Worm (Caenorhabditis elegans) whole organism, L3 larva: Measurements from ENCODE around the gene T03G6.3.

Experiments used
- R02D3.7 ChIP-seq: fragments of 150-350 bp; optimal IDR thresholded peaks from 2 replicates; lab custom pipeline; 2014; ENCODE audit warnings: missing biosample characterization, missing genetic modification characterization
- ZK546.5 ChIP-seq: sonication (generic microtip); optimal IDR thresholded peaks from 2 replicates; lab custom pipeline; 2017; ENCODE audit warnings: missing biosample characterization, missing genetic modification characterization
- aly-2 ChIP-seq: fragments of 150-350 bp; optimal IDR thresholded peaks from 2 replicates; lab custom pipeline; 2014; ENCODE audit warnings: missing biosample characterization, missing genetic modification characterization
- ceh-16 ChIP-seq: sonication (generic microtip); optimal IDR thresholded peaks from 2 replicates; lab custom pipeline; 2017; ENCODE audit warnings: missing biosample characterization, missing genetic modification characterization
- ceh-28 ChIP-seq: fragments of 150-350 bp; optimal IDR thresholded peaks from 2 replicates; lab custom pipeline; 2014; ENCODE audit warnings: missing biosample characterization, missing genetic modification reagents, missing genetic modification characterization
- ceh-9 ChIP-seq: sonication (generic microtip); optimal IDR thresholded peaks from 2 replicates; lab custom pipeline; 2018; ENCODE audit warnings: missing biosample characterization, missing genetic modification characterization
- egl-27 ChIP-seq: sonication (generic microtip); optimal IDR thresholded peaks from 4 replicates; lab custom pipeline; 2017; ENCODE audit warnings: missing biosample characterization, missing genetic modification reagents, missing genetic modification characterization
- egl-5 ChIP-seq: fragments of 150-350 bp; optimal IDR thresholded peaks from 2 replicates; lab custom pipeline; 2017; ENCODE audit warnings: missing biosample characterization, missing genetic modification reagents, missing genetic modification characterization, inconsistent platforms
- elt-1 ChIP-seq: fragments of 150-350 bp; optimal IDR thresholded peaks from 2 replicates; lab custom pipeline; 2014; ENCODE audit warnings: missing biosample characterization, missing genetic modification characterization
- elt-2 ChIP-seq: sonication (generic microtip); optimal IDR thresholded peaks from 2 replicates; lab custom pipeline; 2016; ENCODE audit warnings: missing genetic modification reagents, mild to moderate bottlenecking, missing genetic modification characterization, missing compliant biosample characterization
- elt-3 ChIP-seq, 3 experiments: fragments of 150-350 bp in 1 of 3; sonication (generic microtip) in 2 of 3; optimal IDR thresholded peaks; 2 replicates in 2 of 3; 4 replicates in 1 of 3; lab custom pipeline; 2014 to 2017; ENCODE audit warnings: missing biosample characterization in 3 of 3, missing genetic modification characterization in 3 of 3
- fkh-10 ChIP-seq: sonication (generic microtip); optimal IDR thresholded peaks from 2 replicates; lab custom pipeline; 2017; ENCODE audit warnings: missing biosample characterization, missing genetic modification reagents, missing genetic modification characterization
- fos-1 ChIP-seq: fragments of 150-350 bp; optimal IDR thresholded peaks from 2 replicates; lab custom pipeline; 2014; ENCODE audit warnings: missing biosample characterization, missing genetic modification characterization
- jun-1 ChIP-seq: fragments of 150-350 bp; optimal IDR thresholded peaks from 2 replicates; lab custom pipeline; 2014; ENCODE audit warnings: missing biosample characterization, missing genetic modification reagents, missing genetic modification characterization
- lin-39 ChIP-seq: fragments of 150-350 bp; optimal IDR thresholded peaks from 2 replicates; lab custom pipeline; 2018; ENCODE audit warnings: missing biosample characterization, missing genetic modification reagents, missing genetic modification characterization
- lsy-12 ChIP-seq: sonication (generic microtip); optimal IDR thresholded peaks from 2 replicates; lab custom pipeline; 2016; ENCODE audit warnings: mild to moderate bottlenecking, missing genetic modification characterization, missing compliant biosample characterization
- mdl-1 ChIP-seq: fragments of 150-350 bp; optimal IDR thresholded peaks from 2 replicates; lab custom pipeline; 2014; ENCODE audit warnings: missing biosample characterization, missing genetic modification characterization
- mml-1 ChIP-seq: fragments of 150-350 bp; sonication (generic microtip); optimal IDR thresholded peaks from 3 replicates; lab custom pipeline; 2014; ENCODE audit warnings: missing biosample characterization, missing genetic modification characterization
- nfya-1 ChIP-seq: sonication (generic microtip); optimal IDR thresholded peaks from 2 replicates; lab custom pipeline; 2017; ENCODE audit warnings: missing genetic modification characterization, mild to moderate bottlenecking, missing compliant biosample characterization, antibody characterized with exemption, moderate library complexity; ENCODE audit not compliant: insufficient read depth
- nhr-11 ChIP-seq: fragments of 150-350 bp; optimal IDR thresholded peaks from 2 replicates; lab custom pipeline; 2014; ENCODE audit warnings: missing biosample characterization, missing genetic modification characterization
- nhr-12 ChIP-seq: fragments of 150-350 bp; optimal IDR thresholded peaks from 2 replicates; lab custom pipeline; 2014; ENCODE audit warnings: missing biosample characterization, missing genetic modification characterization
- nhr-23 ChIP-seq: fragments of 150-350 bp; optimal IDR thresholded peaks from 2 replicates; lab custom pipeline; 2014; ENCODE audit warnings: missing biosample characterization, missing genetic modification reagents, missing genetic modification characterization
- nhr-25 ChIP-seq: sonication (generic microtip); optimal IDR thresholded peaks from 2 replicates; lab custom pipeline; 2017; ENCODE audit warnings: missing biosample characterization, missing genetic modification characterization
- nhr-28 ChIP-seq: fragments of 150-350 bp; optimal IDR thresholded peaks from 2 replicates; lab custom pipeline; 2014; ENCODE audit warnings: missing biosample characterization, missing genetic modification characterization
- nhr-67 ChIP-seq: fragments of 150-350 bp; optimal IDR thresholded peaks from 2 replicates; lab custom pipeline; 2014; ENCODE audit warnings: missing biosample characterization, missing genetic modification characterization
- nhr-76 ChIP-seq: fragments of 150-350 bp; sonication (generic microtip); optimal IDR thresholded peaks from 5 replicates; lab custom pipeline; 2014; ENCODE audit warnings: missing biosample characterization, missing genetic modification characterization
- pha-4 ChIP-seq: fragments of 150-350 bp; optimal IDR thresholded peaks from 2 replicates; lab custom pipeline; 2014; ENCODE audit warnings: missing biosample characterization, missing genetic modification reagents, missing genetic modification characterization
- pqm-1 ChIP-seq: fragments of 150-350 bp; optimal IDR thresholded peaks from 2 replicates; lab custom pipeline; 2017; ENCODE audit warnings: missing biosample characterization, missing genetic modification characterization, inconsistent platforms
- sea-2 ChIP-seq: fragments of 150-350 bp; sonication (generic microtip); optimal IDR thresholded peaks from 4 replicates; lab custom pipeline; 2014; ENCODE audit warnings: missing biosample characterization, missing genetic modification reagents, missing genetic modification characterization
- skn-1 ChIP-seq: fragments of 150-350 bp; optimal IDR thresholded peaks from 2 replicates; lab custom pipeline; 2014; ENCODE audit warnings: missing biosample characterization, missing genetic modification characterization
- snpc-4 ChIP-seq: fragments of 150-350 bp; optimal IDR thresholded peaks from 2 replicates; lab custom pipeline; 2014; ENCODE audit warnings: missing biosample characterization, missing genetic modification characterization
- unc-62 ChIP-seq: fragments of 150-350 bp; sonication (generic microtip); optimal IDR thresholded peaks from 4 replicates; lab custom pipeline; 2014; ENCODE audit warnings: missing biosample characterization, missing genetic modification reagents, missing genetic modification characterization
- zag-1 ChIP-seq: fragments of 150-350 bp; optimal IDR thresholded peaks from 2 replicates; lab custom pipeline; 2014; ENCODE audit warnings: missing biosample characterization, missing genetic modification characterization
- ztf-11 ChIP-seq: fragments of 150-350 bp; optimal IDR thresholded peaks from 2 replicates; lab custom pipeline; 2014; ENCODE audit warnings: missing biosample characterization, missing genetic modification characterization
- ztf-4 ChIP-seq: fragments of 150-350 bp; optimal IDR thresholded peaks from 2 replicates; lab custom pipeline; 2014; ENCODE audit warnings: missing biosample characterization, missing genetic modification characterization

Gene T03G6.3

ce11 chrX:2590777-2591176, 24.7 kb downstream of the T03G6.3 start (continued):
- no peak for TF ChIP-seq egl-27
- TF ChIP-seq fkh-10 (GFP tag; lab: Kevin White, UChicago) = no peak
- TF ChIP-seq aly-2 (tag; lab: Kevin White, UChicago) = no peak
- TF ChIP-seq elt-2 (tag; lab: Kevin White, UChicago) = no peak
- peak in 1 of 3 experiments; percentile 25 for TF ChIP-seq elt-3 (tag; optimal IDR thresholded peaks at IDR 0.05; lab: Kevin White, UChicago)
- TF ChIP-seq mdl-1 (tag; lab: Kevin White, UChicago) = peak; percentile 1
- TF ChIP-seq nhr-28 (tag; lab: Kevin White, UChicago) = no peak
- TF ChIP-seq ztf-4 = no peak
- peak; percentile 23 for TF ChIP-seq nfya-1 (tag; lab: Kevin White, UChicago)
- TF ChIP-seq nhr-67 (tag; lab: Kevin White, UChicago) = no peak
- TF ChIP-seq sea-2 (GFP tag; lab: Kevin White, UChicago) = no peak
- no peak for TF ChIP-seq ceh-16 (tag; lab: Kevin White, UChicago)
- TF ChIP-seq snpc-4 = no peak
- no peak for TF ChIP-seq pqm-1 (tag; lab: Kevin White, UChicago)
- TF ChIP-seq jun-1 (tag; lab: Kevin White, UChicago) = peak; percentile 13
- no peak for TF ChIP-seq skn-1 (tag; lab: Kevin White, UChicago)
- no peak for TF ChIP-seq mml-1 (tag; lab: Kevin White, UChicago)

- TF ChIP-seq elt-2 (tag; lab: Kevin White, UChicago) = peak; percentile 18
- TF ChIP-seq ceh-28 = no peak
- TF ChIP-seq elt-1 (tag; lab: Kevin White, UChicago) = no peak
- TF ChIP-seq lin-39 (tag; lab: Kevin White, UChicago) = no peak
- TF ChIP-seq ceh-9 = no peak
- no peak for TF ChIP-seq R02D3.7
Observed at ce11 chrX:2590023-2590422, 25.5 kb downstream of the T03G6.3 start.

- TF ChIP-seq egl-27 (no peak), nhr-67 (tag; lab: Kevin White, UChicago) (no peak), egl-5 (tag; lab: Kevin White, UChicago) (no peak), nhr-25 (tag; lab: Kevin White, UChicago) (peak; percentile 66)
Observed at ce11 chrX:2588012-2588411, 27.5 kb downstream of the T03G6.3 start.

- TF ChIP-seq pha-4 (tag; lab: Kevin White, UChicago) = no peak
- TF ChIP-seq nhr-23 = no peak
- no peak for TF ChIP-seq ztf-11
- TF ChIP-seq ceh-9 = no peak
- TF ChIP-seq aly-2 (tag; lab: Kevin White, UChicago) = no peak
- no peak for TF ChIP-seq elt-1 (tag; lab: Kevin White, UChicago)
- TF ChIP-seq lin-39 (tag; lab: Kevin White, UChicago) = no peak
- TF ChIP-seq skn-1 (tag; lab: Kevin White, UChicago) = no peak
- TF ChIP-seq nhr-25 (tag; lab: Kevin White, UChicago) = no peak
- TF ChIP-seq lsy-12 = no peak
- TF ChIP-seq nhr-12 (tag; lab: Kevin White, UChicago) = no peak
- no peak for TF ChIP-seq sea-2 (GFP tag; lab: Kevin White, UChicago)
- no peak for TF ChIP-seq ZK546.5 (tag; lab: Kevin White, UChicago)
- no peak for TF ChIP-seq fos-1 (tag; lab: Kevin White, UChicago)
- TF ChIP-seq nhr-76 (tag; lab: Kevin White, UChicago) = no peak
- no peak for TF ChIP-seq elt-2 (tag; lab: Kevin White, UChicago)
- no peak for TF ChIP-seq pqm-1 (tag; lab: Kevin White, UChicago)
- TF ChIP-seq zag-1 (tag; lab: Kevin White, UChicago) = no peak
- no peak for TF ChIP-seq nhr-11 (tag; lab: Kevin White, UChicago)
- TF ChIP-seq ztf-4 = no peak
Observed at ce11 chrX:2585655-2586054, 29.9 kb downstream of the T03G6.3 start, which contains the start of gene H01M10.2. TSS of gene H01M10.2 (minus strand) at chrX:2585755.

ce11 chrX:2583135-2583683, 32.3 kb downstream of the T03G6.3 start:
- TF ChIP-seq unc-62 = no peak
- peak; percentile 16 for TF ChIP-seq pha-4 (tag; lab: Kevin White, UChicago)
- TF ChIP-seq skn-1 (tag; lab: Kevin White, UChicago) = no peak
